Fruit fly (Drosophila melanogaster) whole organism, embryonic: ENCODE measurements around the gene Sec23.

Source experiments
- Adf1 ChIP-seq: fragments of 200-800 bp; sonication (Bioruptor generic); IDR thresholded peaks from 2 replicates; pipeline ENCODE4 v1.3.6; 2022; ENCODE audit warnings: missing biosample characterization, missing genetic modification characterization
- Antp ChIP-seq: fragments of 200-800 bp; sonication (Bioruptor generic); optimal IDR thresholded peaks from 3 replicates; lab custom pipeline; 2016; ENCODE audit warnings: missing biosample characterization, missing genetic modification characterization
- BEAF-32 ChIP-seq: fragments of 200-800 bp; sonication (Bioruptor generic); optimal IDR thresholded peaks from 3 replicates; lab custom pipeline; 2017; ENCODE audit warnings: missing biosample characterization, missing genetic modification characterization, mild to moderate bottlenecking, moderate library complexity, missing genetic modification reagents
- CG10267 ChIP-seq: fragments of 200-800 bp; sonication (Bioruptor generic); optimal IDR thresholded peaks from 2 replicates; lab custom pipeline; 2018; ENCODE audit warnings: missing biosample characterization, mild to moderate bottlenecking, missing genetic modification characterization, moderate library complexity
- CG10462 ChIP-seq: fragments of 200-800 bp; sonication (Bioruptor generic); optimal IDR thresholded peaks from 2 replicates; lab custom pipeline; 2016; ENCODE audit warnings: missing biosample characterization, missing genetic modification characterization
- CG10959 ChIP-seq: fragments of 200-800 bp; sonication (Bioruptor generic); IDR thresholded peaks from 2 replicates; pipeline ENCODE4 v1.3.6; 2022; ENCODE audit warnings: missing biosample characterization, missing genetic modification characterization
- CG11398 ChIP-seq: fragments of 200-800 bp; sonication (Bioruptor generic); optimal IDR thresholded peaks from 2 replicates; lab custom pipeline; 2016; ENCODE audit warnings: missing biosample characterization, missing genetic modification characterization
- CG12744 ChIP-seq: fragments of 200-800 bp; sonication (Bioruptor generic); optimal IDR thresholded peaks from 2 replicates; lab custom pipeline; 2016; ENCODE audit warnings: missing biosample characterization, missing genetic modification characterization
- CG12942 ChIP-seq: fragments of 200-800 bp; sonication (Bioruptor generic); optimal IDR thresholded peaks from 3 replicates; lab custom pipeline; 2016; ENCODE audit warnings: missing biosample characterization, missing genetic modification characterization
- CG13624 ChIP-seq: fragments of 200-800 bp; sonication (Bioruptor generic); optimal IDR thresholded peaks from 2 replicates; lab custom pipeline; 2016; ENCODE audit warnings: missing biosample characterization, missing genetic modification characterization
- CG2120 ChIP-seq: fragments of 200-800 bp; sonication (Bioruptor generic); optimal IDR thresholded peaks from 3 replicates; lab custom pipeline; 2016; ENCODE audit warnings: missing biosample characterization, missing genetic modification characterization
- CG2202 ChIP-seq: fragments of 200-800 bp; sonication (Bioruptor generic); optimal IDR thresholded peaks from 2 replicates; lab custom pipeline; 2018; ENCODE audit warnings: missing biosample characterization, mild to moderate bottlenecking, missing genetic modification characterization
- CG3726 ChIP-seq: fragments of 200-800 bp; sonication (Bioruptor generic); IDR thresholded peaks from 3 replicates; pipeline ENCODE4, ENCODE4 v1.3.6; 2022; ENCODE audit warnings: missing biosample characterization, missing genetic modification characterization
- CG4404 ChIP-seq: fragments of 200-800 bp; sonication (Bioruptor generic); IDR thresholded peaks from 2 replicates; pipeline ENCODE4 v1.3.6; 2022; ENCODE audit warnings: missing biosample characterization, missing genetic modification characterization
- CG5245 ChIP-seq: fragments of 200-800 bp; sonication (Bioruptor generic); optimal IDR thresholded peaks from 3 replicates; lab custom pipeline; 2016; ENCODE audit warnings: missing biosample characterization, missing genetic modification characterization
- CG6175 ChIP-seq: fragments of 200-800 bp; sonication (Bioruptor generic); IDR thresholded peaks from 3 replicates; pipeline ENCODE4 v1.3.6; 2022; ENCODE audit warnings: missing biosample characterization, missing genetic modification characterization
- CG6813 ChIP-seq: fragments of 200-800 bp; sonication (Bioruptor generic); optimal IDR thresholded peaks from 2 replicates; lab custom pipeline; 2017; ENCODE audit warnings: missing biosample characterization, missing genetic modification characterization, mild to moderate bottlenecking, moderate library complexity, missing genetic modification reagents
- CG7271 ChIP-seq: fragments of 200-800 bp; sonication (Bioruptor generic); optimal IDR thresholded peaks from 2 replicates; lab custom pipeline; 2018; ENCODE audit warnings: missing biosample characterization, mild to moderate bottlenecking, missing genetic modification characterization, moderate library complexity
- CG7556 ChIP-seq: fragments of 200-800 bp; sonication (Bioruptor generic); optimal IDR thresholded peaks from 2 replicates; lab custom pipeline; 2017; ENCODE audit warnings: missing biosample characterization, mild to moderate bottlenecking, missing genetic modification characterization
- CG7786 ChIP-seq: fragments of 200-800 bp; sonication (Bioruptor generic); optimal IDR thresholded peaks from 2 replicates; lab custom pipeline; 2016; ENCODE audit warnings: missing biosample characterization, missing genetic modification characterization
- CG8281 ChIP-seq: fragments of 200-800 bp; sonication (Bioruptor generic); optimal IDR thresholded peaks from 2 replicates; lab custom pipeline; 2018; ENCODE audit warnings: missing biosample characterization, mild to moderate bottlenecking, missing genetic modification characterization, moderate library complexity
- CG8924 ChIP-seq: fragments of 200-800 bp; optimal IDR thresholded peaks from 3 replicates; lab custom pipeline; 2019; ENCODE audit warnings: missing biosample characterization, mild to moderate bottlenecking, missing genetic modification characterization, moderate library complexity
- Camta ChIP-seq: fragments of 200-800 bp; sonication (Bioruptor generic); optimal IDR thresholded peaks from 2 replicates; lab custom pipeline; 2016; ENCODE audit warnings: missing biosample characterization, missing genetic modification characterization
- Dbx ChIP-seq: fragments of 200-800 bp; sonication (Bioruptor generic); IDR thresholded peaks from 3 replicates; pipeline ENCODE4 v1.3.6; 2022; ENCODE audit warnings: missing biosample characterization, missing genetic modification characterization
- Dll ChIP-seq: fragments of 200-800 bp; sonication (Bioruptor generic); IDR thresholded peaks from 4 replicates; pipeline ENCODE4 v1.3.6; 2022; ENCODE audit warnings: missing biosample characterization, missing genetic modification characterization; ENCODE audit not compliant: partially characterized antibody
- Dref ChIP-seq: fragments of 200-800 bp; sonication (Bioruptor generic); IDR thresholded peaks from 2 replicates; pipeline ENCODE4 v1.3.6; 2022; ENCODE audit warnings: missing biosample characterization, missing genetic modification characterization
- Ets65A ChIP-seq: fragments of 200-800 bp; sonication (Bioruptor generic); peaks from one replicate; lab custom pipeline; 2016; ENCODE audit warnings: missing biosample characterization, missing genetic modification characterization
- HHEX ChIP-seq: fragments of 200-800 bp; sonication (Bioruptor generic); optimal IDR thresholded peaks from 3 replicates; lab custom pipeline; 2017; ENCODE audit warnings: missing biosample characterization, mild to moderate bottlenecking, missing genetic modification characterization, missing genetic modification reagents
- HLH54F ChIP-seq: fragments of 200-800 bp; sonication (Bioruptor generic); optimal IDR thresholded peaks from 3 replicates; lab custom pipeline; 2016; ENCODE audit warnings: missing biosample characterization, missing genetic modification characterization
- Hand ChIP-seq: fragments of 200-800 bp; sonication (Bioruptor generic); optimal IDR thresholded peaks from 2 replicates; lab custom pipeline; 2017; ENCODE audit warnings: mild to moderate bottlenecking, missing biosample characterization, missing genetic modification reagents, missing genetic modification characterization
- Med ChIP-seq: fragments of 200-800 bp; sonication (Bioruptor generic); peaks from one replicate; lab custom pipeline; 2016; ENCODE audit warnings: missing biosample characterization, missing genetic modification characterization, mild to moderate bottlenecking, inconsistent platforms, moderate library complexity
- Mes4 ChIP-seq: fragments of 200-800 bp; sonication (Bioruptor generic); optimal IDR thresholded peaks from 2 replicates; lab custom pipeline; 2016; ENCODE audit warnings: missing biosample characterization, missing genetic modification characterization
- Oaz ChIP-seq: fragments of 200-800 bp; sonication (Bioruptor generic); IDR thresholded peaks from 2 replicates; pipeline ENCODE4 v1.3.6; 2022; ENCODE audit warnings: missing biosample characterization, missing genetic modification characterization
- Optix ChIP-seq: fragments of 200-800 bp; sonication (Bioruptor generic); IDR thresholded peaks from 3 replicates; pipeline ENCODE4 v1.3.6; 2022; ENCODE audit warnings: missing biosample characterization, missing genetic modification characterization
- Sry-β ChIP-seq: fragments of 200-800 bp; sonication (Bioruptor generic); optimal IDR thresholded peaks from 2 replicates; lab custom pipeline; 2018; ENCODE audit warnings: missing biosample characterization, mild to moderate bottlenecking, missing genetic modification characterization, moderate library complexity
- Sry-δ ChIP-seq: fragments of 200-800 bp; sonication (Bioruptor generic); optimal IDR thresholded peaks from 2 replicates; lab custom pipeline; 2016; ENCODE audit warnings: missing biosample characterization, missing genetic modification characterization
- Vsx1 ChIP-seq: fragments of 200-800 bp; sonication (Bioruptor generic); optimal IDR thresholded peaks from 2 replicates; lab custom pipeline; 2017; ENCODE audit warnings: missing biosample characterization, mild to moderate bottlenecking, missing genetic modification characterization, missing genetic modification reagents
- ara ChIP-seq: fragments of 200-800 bp; sonication (Bioruptor generic); IDR thresholded peaks from 2 replicates; pipeline ENCODE4 v1.3.6; 2022; ENCODE audit warnings: missing biosample characterization, missing genetic modification characterization
- az2 ChIP-seq: fragments of 200-800 bp; sonication (Bioruptor generic); optimal IDR thresholded peaks from 3 replicates; lab custom pipeline; 2016; ENCODE audit warnings: missing biosample characterization, missing genetic modification characterization
- bbx ChIP-seq: fragments of 200-800 bp; sonication (Bioruptor generic); IDR thresholded peaks from 2 replicates; pipeline ENCODE4 v1.3.6; 2022; ENCODE audit warnings: missing biosample characterization, missing genetic modification characterization; ENCODE audit not compliant: partially characterized antibody
- bigmax ChIP-seq: fragments of 200-800 bp; sonication (Bioruptor generic); optimal IDR thresholded peaks from 2 replicates; lab custom pipeline; 2018; ENCODE audit warnings: missing biosample characterization, mild to moderate bottlenecking, missing genetic modification characterization
- bsh ChIP-seq, 2 experiments: fragments of 200-800 bp; sonication (Bioruptor generic); optimal IDR thresholded peaks; 2 replicates each; lab custom pipeline; 2017 to 2018; ENCODE audit warnings: mild to moderate bottlenecking in 2 of 2, missing biosample characterization in 2 of 2, missing genetic modification characterization in 2 of 2, moderate library complexity in 1 of 2
- crol ChIP-seq: fragments of 200-800 bp; sonication (Bioruptor generic); IDR thresholded peaks from 2 replicates; pipeline ENCODE4 v1.3.6; 2022; ENCODE audit warnings: missing biosample characterization, missing genetic modification characterization
- ems ChIP-seq: fragments of 200-800 bp; sonication (Bioruptor generic); optimal IDR thresholded peaks from 3 replicates; lab custom pipeline; 2016; ENCODE audit warnings: missing biosample characterization, missing genetic modification characterization
- grau ChIP-seq: fragments of 200-800 bp; optimal IDR thresholded peaks from 3 replicates; lab custom pipeline; 2019; ENCODE audit warnings: missing biosample characterization, mild to moderate bottlenecking, missing genetic modification characterization, moderate library complexity
- kah ChIP-seq: fragments of 200-800 bp; sonication (Bioruptor generic); optimal IDR thresholded peaks from 2 replicates; lab custom pipeline; 2018; ENCODE audit warnings: missing biosample characterization, mild to moderate bottlenecking, missing genetic modification characterization
- pfk ChIP-seq: fragments of 200-800 bp; sonication (Bioruptor generic); optimal IDR thresholded peaks from 2 replicates; lab custom pipeline; 2018; ENCODE audit warnings: missing biosample characterization, mild to moderate bottlenecking, missing genetic modification characterization, moderate library complexity
- pros ChIP-seq: fragments of 200-800 bp; sonication (Bioruptor generic); optimal IDR thresholded peaks from 3 replicates; lab custom pipeline; 2019; ENCODE audit warnings: missing biosample characterization, mild to moderate bottlenecking, missing genetic modification characterization, moderate library complexity
- unc-4 ChIP-seq: fragments of 200-800 bp; sonication (Bioruptor generic); IDR thresholded peaks from 2 replicates; pipeline ENCODE4 v1.3.6; 2022; ENCODE audit warnings: missing biosample characterization, missing genetic modification characterization; ENCODE audit not compliant: partially characterized antibody

Sec23 gene

dm6 chr3R:5624115-5624878, 24.6 kb upstream of the Sec23 start, which contains the start of the genes Dph4, Spec2 and RpL13A (continued):
- TF ChIP-seq Med (GFP tag; lab: Kevin White, UChicago): peak; percentile 99
- peak; percentile 84 for TF ChIP-seq HLH54F
- no peak for TF ChIP-seq bbx
- TF ChIP-seq CG3726: no peak
- TF ChIP-seq kah (GFP tag; lab: Kevin White, UChicago): peak; percentile 80
- peak; percentile 98 for TF ChIP-seq Mes4
- peak; percentile 93 for TF ChIP-seq CG12744
- no peak for TF ChIP-seq unc-4 (GFP tag; lab: Robert Waterston, UW)
- TF ChIP-seq CG7271: peak; percentile 97
- peak; percentile 71 for TF ChIP-seq CG2120 (GFP tag; lab: Kevin White, UChicago)
- TF ChIP-seq Oaz: no peak
- no peak for TF ChIP-seq Dll (GFP tag; lab: Robert Waterston, UW)
- peak; percentile 84 for TF ChIP-seq CG7556 (GFP tag; lab: Kevin White, UChicago)
- peak; percentile 95 for TF ChIP-seq CG13624 (GFP tag; lab: Kevin White, UChicago)
- TF ChIP-seq Optix (GFP tag; lab: Robert Waterston, UW): no peak
- TF ChIP-seq CG12942 (GFP tag; lab: Kevin White, UChicago): peak; percentile 80
- no peak for TF ChIP-seq Dbx (GFP tag; lab: Robert Waterston, UW)
- TF ChIP-seq ara (GFP tag; lab: Robert Waterston, UW): no peak
- peak; percentile 98 for TF ChIP-seq Ets65A (GFP tag; lab: Kevin White, UChicago)
- peak; percentile 88 for TF ChIP-seq ems (GFP tag; lab: Kevin White, UChicago)
- no peak for TF ChIP-seq Dref (GFP tag; lab: Robert Waterston, UW)
- TF ChIP-seq Hand (GFP tag; lab: Kevin White, UChicago): peak; percentile 87
- TF ChIP-seq pfk (GFP tag; lab: Kevin White, UChicago): peak; percentile 84
- TF ChIP-seq BEAF-32 (GFP tag; lab: Kevin White, UChicago): peak; percentile 99
- TF ChIP-seq Antp (GFP tag; lab: Kevin White, UChicago): peak; percentile 75
- TF ChIP-seq CG10267 (tag; lab: Kevin White, UChicago): peak; percentile 90
- TF ChIP-seq CG10959 (GFP tag; lab: Robert Waterston, UW): no peak
- no peak for TF ChIP-seq CG4404 (GFP tag; lab: Robert Waterston, UW)
- TF ChIP-seq pros: peak; percentile 44
- peak; percentile 70 for TF ChIP-seq Sry-β (GFP tag; lab: Kevin White, UChicago)
- TF ChIP-seq CG8281 (tag; lab: Kevin White, UChicago): peak; percentile 71
- no peak for TF ChIP-seq CG6175
- TF ChIP-seq HHEX: peak; percentile 96
- TF ChIP-seq grau (tag; lab: Kevin White, UChicago): peak; percentile 85
- peak; percentile 78 for TF ChIP-seq CG7786 (GFP tag; lab: Kevin White, UChicago)
- TF ChIP-seq az2 (GFP tag; lab: Kevin White, UChicago): peak; percentile 74
- TF ChIP-seq Vsx1 (GFP tag; lab: Kevin White, UChicago): peak; percentile 92
- peak; percentile 83 for TF ChIP-seq CG2202 (tag; lab: Kevin White, UChicago)
- peak; percentile 87 for TF ChIP-seq CG8924 (tag; lab: Kevin White, UChicago)
- peak; percentile 76 for TF ChIP-seq CG10462 (GFP tag; lab: Kevin White, UChicago)
- peak; percentile 99 for TF ChIP-seq Sry-δ (GFP tag; lab: Kevin White, UChicago)
- no peak for TF ChIP-seq crol (GFP tag; lab: Robert Waterston, UW)
- TF ChIP-seq CG11398 (GFP tag; lab: Kevin White, UChicago): peak; percentile 92
- peak; percentile 86 for TF ChIP-seq CG5245
- peak; percentile 94 for TF ChIP-seq Camta (GFP tag; lab: Kevin White, UChicago)
- no peak for TF ChIP-seq Adf1 (GFP tag; lab: Robert Waterston, UW)
- TF ChIP-seq bsh (GFP tag; optimal IDR thresholded peaks at IDR 0.05; lab: Kevin White, UChicago): peak; percentile 21 to 78
- TF ChIP-seq bigmax: peak; percentile 82
- TF ChIP-seq CG6813 (GFP tag; lab: Kevin White, UChicago): peak; percentile 95
